Fruit fly (Drosophila melanogaster) whole organism, embryonic: Measurements from ENCODE around the gene CG3634.
A peak's percentile ranks its signal among the peaks of the same experiment; 100 is the strongest.

Source experiments
- CG10209 ChIP-seq: fragments of 200-800 bp; sonication (Bioruptor generic); optimal IDR thresholded peaks from 3 replicates; lab custom pipeline; 2017; ENCODE audit warnings: missing biosample characterization, mild to moderate bottlenecking, missing genetic modification characterization, missing genetic modification reagents
- CG10979 ChIP-seq: fragments of 200-800 bp; sonication (Bioruptor generic); optimal IDR thresholded peaks from 2 replicates; lab custom pipeline; 2018; ENCODE audit warnings: missing biosample characterization, mild to moderate bottlenecking, missing genetic modification characterization, moderate library complexity
- CG11456 ChIP-seq: fragments of 200-800 bp; sonication (Bioruptor generic); IDR thresholded peaks from 3 replicates; pipeline ENCODE4 v1.3.6; 2022; ENCODE audit warnings: missing biosample characterization, missing genetic modification characterization
- CG12219 ChIP-seq: fragments of 200-800 bp; sonication (Bioruptor generic); optimal IDR thresholded peaks from 3 replicates; lab custom pipeline; 2018; ENCODE audit warnings: missing biosample characterization, mild to moderate bottlenecking, missing genetic modification characterization
- CG14667 ChIP-seq: fragments of 200-800 bp; sonication (Bioruptor generic); IDR thresholded peaks from 2 replicates; pipeline ENCODE4 v1.3.6; 2022; ENCODE audit warnings: missing biosample characterization, missing genetic modification characterization
- CG14860 ChIP-seq: fragments of 200-800 bp; sonication (Bioruptor generic); IDR thresholded peaks from 3 replicates; pipeline ENCODE4 v1.3.6; 2022; ENCODE audit warnings: missing biosample characterization, missing genetic modification characterization; ENCODE audit not compliant: partially characterized antibody
- CG14965 ChIP-seq: fragments of 200-800 bp; sonication (Bioruptor generic); optimal IDR thresholded peaks from 2 replicates; lab custom pipeline; 2016; ENCODE audit warnings: missing biosample characterization, missing genetic modification characterization, borderline replicate concordance
- CG17328 ChIP-seq: fragments of 200-800 bp; sonication (Bioruptor generic); IDR thresholded peaks from 2 replicates; pipeline ENCODE4 v1.3.6; 2022; ENCODE audit warnings: missing biosample characterization, missing genetic modification characterization
- CG1792 ChIP-seq: fragments of 200-800 bp; sonication (Bioruptor generic); optimal IDR thresholded peaks from 2 replicates; lab custom pipeline; 2016; ENCODE audit warnings: missing biosample characterization, missing genetic modification characterization
- CG18262 ChIP-seq: fragments of 200-800 bp; optimal IDR thresholded peaks from 3 replicates; lab custom pipeline; 2019; ENCODE audit warnings: missing biosample characterization, mild to moderate bottlenecking, missing genetic modification characterization, moderate library complexity
- CG18619 ChIP-seq: fragments of 200-800 bp; sonication (Bioruptor generic); optimal IDR thresholded peaks from 3 replicates; lab custom pipeline; 2017; ENCODE audit warnings: missing biosample characterization, mild to moderate bottlenecking, missing genetic modification characterization
- CG31224 ChIP-seq: fragments of 200-800 bp; sonication (Bioruptor generic); IDR thresholded peaks from 2 replicates; pipeline ENCODE4 v1.3.6; 2022; ENCODE audit warnings: missing biosample characterization, missing genetic modification characterization
- CG32532 ChIP-seq: fragments of 200-800 bp; sonication (Bioruptor generic); IDR thresholded peaks from 2 replicates; pipeline ENCODE4 v1.3.6; 2022; ENCODE audit warnings: missing biosample characterization, missing genetic modification characterization
- CG4424 ChIP-seq: fragments of 200-800 bp; sonication (Bioruptor generic); optimal IDR thresholded peaks from 3 replicates; lab custom pipeline; 2016; ENCODE audit warnings: missing biosample characterization, missing genetic modification characterization
- CG4730 ChIP-seq: fragments of 200-800 bp; sonication (Bioruptor generic); IDR thresholded peaks from 2 replicates; pipeline ENCODE4 v1.3.6; 2022; ENCODE audit warnings: missing biosample characterization, missing genetic modification characterization
- CG7556 ChIP-seq: fragments of 200-800 bp; sonication (Bioruptor generic); optimal IDR thresholded peaks from 2 replicates; lab custom pipeline; 2017; ENCODE audit warnings: missing biosample characterization, mild to moderate bottlenecking, missing genetic modification characterization
- CG8944 ChIP-seq: fragments of 200-800 bp; sonication (Bioruptor generic); optimal IDR thresholded peaks from 3 replicates; lab custom pipeline; 2016; ENCODE audit warnings: missing biosample characterization, missing genetic modification characterization
- Chrac-16 ChIP-seq: fragments of 200-800 bp; sonication (Bioruptor generic); optimal IDR thresholded peaks from 3 replicates; lab custom pipeline; 2016; ENCODE audit warnings: missing biosample characterization, missing genetic modification characterization
- Fer2 ChIP-seq: fragments of 200-800 bp; sonication (Bioruptor generic); optimal IDR thresholded peaks from 2 replicates; lab custom pipeline; 2018; ENCODE audit warnings: missing biosample characterization, mild to moderate bottlenecking, missing genetic modification characterization, moderate library complexity
- H2.0 ChIP-seq: fragments of 200-800 bp; sonication (Bioruptor generic); IDR thresholded peaks from 2 replicates; pipeline ENCODE4 v1.3.6; 2022; ENCODE audit warnings: missing biosample characterization, missing genetic modification characterization
- HHEX ChIP-seq: fragments of 200-800 bp; sonication (Bioruptor generic); optimal IDR thresholded peaks from 3 replicates; lab custom pipeline; 2017; ENCODE audit warnings: missing biosample characterization, mild to moderate bottlenecking, missing genetic modification characterization, missing genetic modification reagents
- HLH3B ChIP-seq: fragments of 200-800 bp; sonication (Bioruptor generic); IDR thresholded peaks from 2 replicates; pipeline ENCODE4 v1.3.6; 2022; ENCODE audit warnings: missing biosample characterization, missing genetic modification characterization
- Hr78 ChIP-seq, 2 experiments: fragments of 200-800 bp in 1 of 2; fragments of >200 bp in 1 of 2; sonication (Bioruptor generic) in 1 of 2; optimal IDR thresholded peaks; 2 replicates each; lab custom pipeline; 2017 to 2019; ENCODE audit warnings: missing biosample characterization in 2 of 2, missing genetic modification characterization in 2 of 2, mild to moderate bottlenecking in 1 of 2, moderate library complexity in 1 of 2
- Kr ChIP-seq: fragments of 200-800 bp; sonication (Bioruptor generic); optimal IDR thresholded peaks from 2 replicates; lab custom pipeline; 2017; ENCODE audit warnings: missing biosample characterization, mild to moderate bottlenecking, missing genetic modification characterization
- Med ChIP-seq: fragments of 200-800 bp; sonication (Bioruptor generic); peaks from one replicate; lab custom pipeline; 2016; ENCODE audit warnings: missing biosample characterization, missing genetic modification characterization, mild to moderate bottlenecking, inconsistent platforms, moderate library complexity
- NC2β ChIP-seq: fragments of 200-800 bp; sonication (Bioruptor generic); optimal IDR thresholded peaks from 2 replicates; lab custom pipeline; 2016; ENCODE audit warnings: missing biosample characterization, missing genetic modification characterization
- NK7.1 ChIP-seq: fragments of 200-800 bp; sonication (Bioruptor generic); optimal IDR thresholded peaks from 3 replicates; lab custom pipeline; 2016; ENCODE audit warnings: missing biosample characterization, missing genetic modification characterization
- Neu2 ChIP-seq: fragments of 200-800 bp; sonication (Bioruptor generic); optimal IDR thresholded peaks from 3 replicates; lab custom pipeline; 2016; ENCODE audit warnings: missing biosample characterization, missing genetic modification characterization, borderline replicate concordance
- Nf-YC ChIP-seq: fragments of 200-800 bp; optimal IDR thresholded peaks from 3 replicates; lab custom pipeline; 2019; ENCODE audit warnings: missing biosample characterization, mild to moderate bottlenecking, missing genetic modification characterization, moderate library complexity
- Optix ChIP-seq: fragments of 200-800 bp; sonication (Bioruptor generic); IDR thresholded peaks from 3 replicates; pipeline ENCODE4 v1.3.6; 2022; ENCODE audit warnings: missing biosample characterization, missing genetic modification characterization
- Pdp1 ChIP-seq, 2 experiments: fragments of 200-800 bp; sonication (Bioruptor generic); optimal IDR thresholded peaks; 3 replicates each; lab custom pipeline; 2016; ENCODE audit warnings: missing biosample characterization in 2 of 2, missing genetic modification characterization in 2 of 2, mild to moderate bottlenecking in 1 of 2, moderate library complexity in 1 of 2
- Ptx1 ChIP-seq: fragments of 200-800 bp; sonication (Bioruptor generic); IDR thresholded peaks from 2 replicates; pipeline ENCODE4 v1.3.6; 2022; ENCODE audit warnings: missing biosample characterization, missing genetic modification characterization
- Rx ChIP-seq: fragments of 200-800 bp; sonication (Bioruptor generic); IDR thresholded peaks from 2 replicates; pipeline ENCODE4 v1.3.6; 2022; ENCODE audit warnings: missing biosample characterization, missing genetic modification characterization
- ash1 ChIP-seq: fragments of 200-800 bp; sonication (Bioruptor generic); optimal IDR thresholded peaks from 2 replicates; lab custom pipeline; 2018; ENCODE audit warnings: missing biosample characterization, mild to moderate bottlenecking, missing genetic modification characterization
- corto ChIP-seq: fragments of 200-800 bp; sonication (Bioruptor generic); optimal IDR thresholded peaks from 2 replicates; lab custom pipeline; 2016; ENCODE audit warnings: missing biosample characterization, mild to moderate bottlenecking, missing genetic modification characterization, moderate library complexity
- dmrt99B ChIP-seq: fragments of 200-800 bp; sonication (Bioruptor generic); optimal IDR thresholded peaks from 2 replicates; lab custom pipeline; 2018; ENCODE audit warnings: missing biosample characterization, mild to moderate bottlenecking, missing genetic modification characterization, moderate library complexity
- gfzf ChIP-seq: fragments of 200-800 bp; sonication (Bioruptor generic); optimal IDR thresholded peaks from 2 replicates; lab custom pipeline; 2016; ENCODE audit warnings: missing biosample characterization, mild to moderate bottlenecking, missing genetic modification characterization, moderate library complexity
- ind ChIP-seq: fragments of 200-800 bp; sonication (Bioruptor generic); optimal IDR thresholded peaks from 3 replicates; lab custom pipeline; 2016; ENCODE audit warnings: missing biosample characterization, missing genetic modification characterization
- insv ChIP-seq, 2 experiments: fragments of 200-800 bp; sonication (Bioruptor generic); optimal IDR thresholded peaks; 3 replicates each; lab custom pipeline; 2016 to 2018; ENCODE audit warnings: missing biosample characterization in 2 of 2, missing genetic modification characterization in 2 of 2
- oc ChIP-seq: fragments of 200-800 bp; sonication (Bioruptor generic); optimal IDR thresholded peaks from 2 replicates; lab custom pipeline; 2018; ENCODE audit warnings: missing biosample characterization, mild to moderate bottlenecking, missing genetic modification characterization, moderate library complexity
- otp ChIP-seq: fragments of 200-800 bp; sonication (Bioruptor generic); IDR thresholded peaks from 3 replicates; pipeline ENCODE4, ENCODE4 v1.3.6; 2022; ENCODE audit warnings: missing biosample characterization, missing genetic modification characterization
- p53 ChIP-seq: fragments of 200-800 bp; sonication (Bioruptor generic); optimal IDR thresholded peaks from 2 replicates; lab custom pipeline; 2016; ENCODE audit warnings: missing biosample characterization, missing genetic modification characterization
- sima ChIP-seq: fragments of 200-800 bp; sonication (Bioruptor generic); optimal IDR thresholded peaks from 2 replicates; lab custom pipeline; 2016; ENCODE audit warnings: missing biosample characterization, missing genetic modification characterization
- slp2 ChIP-seq: fragments of 200-800 bp; sonication (Bioruptor generic); optimal IDR thresholded peaks from 2 replicates; lab custom pipeline; 2016; ENCODE audit warnings: missing biosample characterization, missing genetic modification characterization
- sob ChIP-seq: fragments of 200-800 bp; sonication (Bioruptor generic); IDR thresholded peaks from 2 replicates; pipeline ENCODE4 v1.3.6; 2022; ENCODE audit warnings: missing biosample characterization, missing genetic modification characterization
- sug ChIP-seq: fragments of 200-800 bp; optimal IDR thresholded peaks from 2 replicates; lab custom pipeline; 2019; ENCODE audit warnings: missing biosample characterization, mild to moderate bottlenecking, missing genetic modification characterization, moderate library complexity
- toy ChIP-seq: fragments of 200-800 bp; sonication (Bioruptor generic); IDR thresholded peaks from 2 replicates; pipeline ENCODE4 v1.3.6; 2022; ENCODE audit warnings: missing biosample characterization, missing genetic modification characterization
- unc-4 ChIP-seq: fragments of 200-800 bp; sonication (Bioruptor generic); IDR thresholded peaks from 2 replicates; pipeline ENCODE4 v1.3.6; 2022; ENCODE audit warnings: missing biosample characterization, missing genetic modification characterization; ENCODE audit not compliant: partially characterized antibody
- z ChIP-seq: fragments of 200-800 bp; sonication (Bioruptor generic); IDR thresholded peaks from 3 replicates; pipeline ENCODE4 v1.3.6; 2022; ENCODE audit warnings: missing biosample characterization, missing genetic modification characterization

CG3634 gene

dm6 chr3L:20771891-20772646 is 37.0 kb downstream of the CG3634 start (continued):
- peak; percentile 97 for TF ChIP-seq Med
- no peak for TF ChIP-seq CG14667 (GFP tag; lab: Robert Waterston, UW)
- TF ChIP-seq p53, result no peak
- no peak; the same call in 1 of the 2 replicates for TF ChIP-seq unc-4 (GFP tag; lab: Robert Waterston, UW)
- TF ChIP-seq Neu2 (GFP tag; lab: Kevin White, UChicago), result no peak
- peak; percentile 18 for TF ChIP-seq Fer2 (tag; lab: Kevin White, UChicago)
- peak; percentile 81 for TF ChIP-seq HHEX (GFP tag; lab: Kevin White, UChicago)
- TF ChIP-seq CG10209 (GFP tag; lab: Kevin White, UChicago), result peak; percentile 77
- TF ChIP-seq Kr (GFP tag; lab: Kevin White, UChicago), result no peak
- TF ChIP-seq oc (tag; lab: Kevin White, UChicago), result peak; percentile 80
- TF ChIP-seq corto (GFP tag; lab: Kevin White, UChicago), result no peak
- peak; percentile 47 for TF ChIP-seq NC2β
- TF ChIP-seq CG12219, result peak; percentile 86
- TF ChIP-seq CG14965 (GFP tag; lab: Kevin White, UChicago), result no peak
- no peak for TF ChIP-seq CG14860 (GFP tag; lab: Robert Waterston, UW)
- TF ChIP-seq CG17328 (GFP tag; lab: Robert Waterston, UW), result peak; percentile 85
- TF ChIP-seq sug (tag; lab: Kevin White, UChicago), result no peak
- TF ChIP-seq Optix, result 0 out of 3 replicates have a peak, but pooled peaks have one; percentile 44
- peak; percentile 83; the same call in 2 of the 3 replicates for TF ChIP-seq otp
- TF ChIP-seq Hr78 (GFP tag; optimal IDR thresholded peaks at IDR 0.05; lab: Kevin White, UChicago), result no peak
- peak; percentile 67; the same call in 1 of the 2 replicates for TF ChIP-seq Rx (GFP tag; lab: Robert Waterston, UW)
- TF ChIP-seq Pdp1 (GFP tag; optimal IDR thresholded peaks at IDR 0.05; lab: Kevin White, UChicago), result peak; percentile 75 to 78
- peak; percentile 57; the same call in 1 of the 2 replicates for TF ChIP-seq CG4730 (GFP tag; lab: Robert Waterston, UW)
- peak; percentile 59 for TF ChIP-seq CG8944
- peak; percentile 89 for TF ChIP-seq CG32532 (GFP tag; lab: Robert Waterston, UW)
- peak; percentile 67 for TF ChIP-seq slp2 (GFP tag; lab: Kevin White, UChicago)
- no peak for TF ChIP-seq toy (GFP tag; lab: Robert Waterston, UW)
- peak; percentile 75 for TF ChIP-seq ind (GFP tag; lab: Kevin White, UChicago)
- TF ChIP-seq NK7.1, result peak; percentile 13
- TF ChIP-seq CG10979 (tag; lab: Kevin White, UChicago), result peak; percentile 82
- TF ChIP-seq CG18262 (tag; lab: Kevin White, UChicago), result peak; percentile 86
- no peak for TF ChIP-seq gfzf (GFP tag; lab: Kevin White, UChicago)
- TF ChIP-seq Ptx1, result peak; percentile 81
- peak; percentile 29 for TF ChIP-seq CG1792 (GFP tag; lab: Kevin White, UChicago)
- no peak for TF ChIP-seq sima (GFP tag; lab: Kevin White, UChicago)
- no peak for TF ChIP-seq Nf-YC (tag; lab: Kevin White, UChicago)
- TF ChIP-seq CG11456 (GFP tag; lab: Robert Waterston, UW), result peak; percentile 83
- TF ChIP-seq CG4424 (GFP tag; lab: Kevin White, UChicago), result peak; percentile 79
- TF ChIP-seq CG18619 (GFP tag; lab: Kevin White, UChicago), result peak; percentile 74
- no peak for TF ChIP-seq z (GFP tag; lab: Robert Waterston, UW)
- peak; percentile 84 for TF ChIP-seq dmrt99B
- peak; percentile 52 for TF ChIP-seq ash1 (GFP tag; lab: Kevin White, UChicago)
- TF ChIP-seq CG31224, result peak; percentile 60
- TF ChIP-seq insv (GFP tag; optimal IDR thresholded peaks at IDR 0.05; lab: Kevin White, UChicago), result peak in 1 of 2 experiments; percentile 25
- peak; percentile 67; the same call in 1 of the 2 replicates for TF ChIP-seq HLH3B (GFP tag; lab: Robert Waterston, UW)
- TF ChIP-seq H2.0 (GFP tag; lab: Robert Waterston, UW), result peak; percentile 81
- TF ChIP-seq CG7556 (GFP tag; lab: Kevin White, UChicago), result peak; percentile 82
- peak; percentile 73 for TF ChIP-seq Chrac-16
- peak; percentile 59 for TF ChIP-seq sob (GFP tag; lab: Robert Waterston, UW)
